Worm (Caenorhabditis elegans) whole organism, L3 larva: Measurements from ENCODE around the gene rpl-5.

Experiments used
- ama-1 ChIP-seq: fragments of 150-350 bp; optimal IDR thresholded peaks from 2 replicates; lab custom pipeline; 2018
- ceh-9 ChIP-seq: sonication (generic microtip); optimal IDR thresholded peaks from 2 replicates; lab custom pipeline; 2018; ENCODE audit warnings: missing biosample characterization, missing genetic modification characterization
- nhr-11 ChIP-seq: fragments of 150-350 bp; optimal IDR thresholded peaks from 2 replicates; lab custom pipeline; 2014; ENCODE audit warnings: missing biosample characterization, missing genetic modification characterization
- pha-4 ChIP-seq: fragments of 150-350 bp; optimal IDR thresholded peaks from 2 replicates; lab custom pipeline; 2014; ENCODE audit warnings: missing biosample characterization, missing genetic modification reagents, missing genetic modification characterization
- zag-1 ChIP-seq: fragments of 150-350 bp; optimal IDR thresholded peaks from 2 replicates; lab custom pipeline; 2014; ENCODE audit warnings: missing biosample characterization, missing genetic modification characterization
- ztf-11 ChIP-seq: fragments of 150-350 bp; optimal IDR thresholded peaks from 2 replicates; lab custom pipeline; 2014; ENCODE audit warnings: missing biosample characterization, missing genetic modification characterization

ce11 chrII:8610085-8610484 lies 40.4 kb downstream of the rpl-5 start, which contains the start of gene F28C6.9:
- TF ChIP-seq ama-1 (lab: Kevin White, UChicago) = no peak
- TF ChIP-seq zag-1 (tag; lab: Kevin White, UChicago) = no peak
- no peak for TF ChIP-seq ztf-11
- no peak for TF ChIP-seq ceh-9 (tag; lab: Kevin White, UChicago)
- no peak for TF ChIP-seq nhr-11
- no peak for TF ChIP-seq pha-4 (tag; lab: Kevin White, UChicago)
